Fruit fly (Drosophila melanogaster) whole organism, embryonic: ENCODE results near the gene CG4218.

Experiments used
- Ada2b ChIP-seq: fragments of 200-800 bp; sonication (Bioruptor generic); IDR thresholded peaks from 2 replicates; pipeline ENCODE4 v1.3.6; 2022; ENCODE audit warnings: missing biosample characterization, missing genetic modification characterization
- CG10209 ChIP-seq: fragments of 200-800 bp; sonication (Bioruptor generic); optimal IDR thresholded peaks from 3 replicates; lab custom pipeline; 2017; ENCODE audit warnings: missing biosample characterization, mild to moderate bottlenecking, missing genetic modification characterization, missing genetic modification reagents
- CG10654 ChIP-seq: fragments of 200-800 bp; sonication (Bioruptor generic); optimal IDR thresholded peaks from 2 replicates; lab custom pipeline; 2016; ENCODE audit warnings: missing biosample characterization, missing genetic modification characterization
- CG10959 ChIP-seq: fragments of 200-800 bp; sonication (Bioruptor generic); IDR thresholded peaks from 2 replicates; pipeline ENCODE4 v1.3.6; 2022; ENCODE audit warnings: missing biosample characterization, missing genetic modification characterization
- CG11398 ChIP-seq: fragments of 200-800 bp; sonication (Bioruptor generic); optimal IDR thresholded peaks from 2 replicates; lab custom pipeline; 2016; ENCODE audit warnings: missing biosample characterization, missing genetic modification characterization
- CG11696 ChIP-seq: fragments of 200-800 bp; sonication (Bioruptor generic); IDR thresholded peaks from 2 replicates; pipeline ENCODE4 v1.3.6; 2022; ENCODE audit warnings: missing biosample characterization, missing genetic modification characterization
- CG11723 ChIP-seq: fragments of 200-800 bp; sonication (Bioruptor generic); optimal IDR thresholded peaks from 2 replicates; lab custom pipeline; 2017; ENCODE audit warnings: missing biosample characterization, mild to moderate bottlenecking, missing genetic modification characterization
- CG13424 ChIP-seq: fragments of 200-800 bp; sonication (Bioruptor generic); optimal IDR thresholded peaks from 2 replicates; lab custom pipeline; 2019; ENCODE audit warnings: missing biosample characterization, mild to moderate bottlenecking, missing genetic modification characterization, moderate library complexity
- CG15011 ChIP-seq: fragments of 200-800 bp; sonication (Bioruptor generic); optimal IDR thresholded peaks from 3 replicates; lab custom pipeline; 2018; ENCODE audit warnings: missing biosample characterization, mild to moderate bottlenecking, missing genetic modification characterization
- CG1647 ChIP-seq: fragments of 200-800 bp; sonication (Bioruptor generic); optimal IDR thresholded peaks from 3 replicates; lab custom pipeline; 2016; ENCODE audit warnings: missing biosample characterization, missing genetic modification characterization
- CG17359 ChIP-seq: fragments of 200-800 bp; sonication (Bioruptor generic); optimal IDR thresholded peaks from 3 replicates; lab custom pipeline; 2018; ENCODE audit warnings: missing biosample characterization, mild to moderate bottlenecking, missing genetic modification characterization, moderate library complexity
- CG18599 ChIP-seq: fragments of 200-800 bp; sonication (Bioruptor generic); optimal IDR thresholded peaks from 3 replicates; lab custom pipeline; 2017; ENCODE audit warnings: missing biosample characterization, missing genetic modification characterization, mild to moderate bottlenecking, moderate library complexity, missing genetic modification reagents
- CG2120 ChIP-seq: fragments of 200-800 bp; sonication (Bioruptor generic); optimal IDR thresholded peaks from 3 replicates; lab custom pipeline; 2016; ENCODE audit warnings: missing biosample characterization, missing genetic modification characterization
- CG30020 ChIP-seq: fragments of 200-800 bp; optimal IDR thresholded peaks from 2 replicates; lab custom pipeline; 2019; ENCODE audit warnings: missing biosample characterization, mild to moderate bottlenecking, missing genetic modification characterization, moderate library complexity
- CG30431 ChIP-seq: fragments of 200-800 bp; sonication (Bioruptor generic); optimal IDR thresholded peaks from 2 replicates; lab custom pipeline; 2017; ENCODE audit warnings: missing biosample characterization, missing genetic modification characterization
- CG4360 ChIP-seq: fragments of 200-800 bp; sonication (Bioruptor generic); IDR thresholded peaks from 2 replicates; pipeline ENCODE4 v1.3.6; 2022; ENCODE audit warnings: missing biosample characterization, missing genetic modification characterization
- CG4820 ChIP-seq: fragments of 200-800 bp; sonication (Bioruptor generic); optimal IDR thresholded peaks from 3 replicates; lab custom pipeline; 2016; ENCODE audit warnings: missing biosample characterization, missing genetic modification characterization
- CG6272 ChIP-seq: fragments of 200-800 bp; sonication (Bioruptor generic); IDR thresholded peaks from 2 replicates; pipeline ENCODE4 v1.3.6; 2022; ENCODE audit warnings: missing biosample characterization, missing genetic modification characterization
- CG9876 ChIP-seq: fragments of 200-800 bp; sonication (Bioruptor generic); optimal IDR thresholded peaks from 2 replicates; lab custom pipeline; 2016; ENCODE audit warnings: missing biosample characterization, missing genetic modification characterization
- Doc3 ChIP-seq: fragments of 200-800 bp; sonication (Bioruptor generic); IDR thresholded peaks from 3 replicates; pipeline ENCODE4 v1.3.6; 2022; ENCODE audit warnings: missing biosample characterization, missing genetic modification characterization; ENCODE audit not compliant: partially characterized antibody
- H2.0 ChIP-seq: fragments of 200-800 bp; sonication (Bioruptor generic); IDR thresholded peaks from 2 replicates; pipeline ENCODE4 v1.3.6; 2022; ENCODE audit warnings: missing biosample characterization, missing genetic modification characterization
- HHEX ChIP-seq: fragments of 200-800 bp; sonication (Bioruptor generic); optimal IDR thresholded peaks from 3 replicates; lab custom pipeline; 2017; ENCODE audit warnings: missing biosample characterization, mild to moderate bottlenecking, missing genetic modification characterization, missing genetic modification reagents
- Hand ChIP-seq: fragments of 200-800 bp; sonication (Bioruptor generic); optimal IDR thresholded peaks from 2 replicates; lab custom pipeline; 2017; ENCODE audit warnings: mild to moderate bottlenecking, missing biosample characterization, missing genetic modification reagents, missing genetic modification characterization
- Lhr ChIP-seq: fragments of 200-800 bp; sonication (Bioruptor generic); optimal IDR thresholded peaks from 3 replicates; lab custom pipeline; 2017; ENCODE audit warnings: mild to moderate bottlenecking, missing biosample characterization, missing genetic modification reagents, missing genetic modification characterization
- MTF-1 ChIP-seq: fragments of 200-800 bp; sonication (Bioruptor generic); optimal IDR thresholded peaks from 2 replicates; lab custom pipeline; 2018; ENCODE audit warnings: missing biosample characterization, mild to moderate bottlenecking, missing genetic modification characterization, borderline replicate concordance
- Max ChIP-seq: fragments of 200-800 bp; sonication (Bioruptor generic); optimal IDR thresholded peaks from 2 replicates; lab custom pipeline; 2016; ENCODE audit warnings: missing biosample characterization, mild to moderate bottlenecking, missing genetic modification characterization
- Optix ChIP-seq: fragments of 200-800 bp; sonication (Bioruptor generic); IDR thresholded peaks from 3 replicates; pipeline ENCODE4 v1.3.6; 2022; ENCODE audit warnings: missing biosample characterization, missing genetic modification characterization
- Sin3A ChIP-seq: fragments of >200 bp; optimal IDR thresholded peaks from 2 replicates; lab custom pipeline; 2018
- Spps ChIP-seq: fragments of 200-800 bp; sonication (Bioruptor generic); optimal IDR thresholded peaks from 2 replicates; lab custom pipeline; 2018; ENCODE audit warnings: missing biosample characterization, mild to moderate bottlenecking, missing genetic modification characterization
- Sry-δ ChIP-seq: fragments of 200-800 bp; sonication (Bioruptor generic); optimal IDR thresholded peaks from 2 replicates; lab custom pipeline; 2016; ENCODE audit warnings: missing biosample characterization, missing genetic modification characterization
- aop ChIP-seq: fragments of 200-800 bp; sonication (Bioruptor generic); IDR thresholded peaks from 2 replicates; pipeline ENCODE4 v1.3.6; 2022; ENCODE audit warnings: missing biosample characterization, missing genetic modification characterization
- bsh ChIP-seq, 2 experiments: fragments of 200-800 bp; sonication (Bioruptor generic); optimal IDR thresholded peaks; 2 replicates each; lab custom pipeline; 2017 to 2018; ENCODE audit warnings: mild to moderate bottlenecking in 2 of 2, missing biosample characterization in 2 of 2, missing genetic modification characterization in 2 of 2, moderate library complexity in 1 of 2
- chinmo ChIP-seq: fragments of 200-800 bp; sonication (Bioruptor generic); IDR thresholded peaks from 4 replicates; pipeline ENCODE4 v1.3.6; 2022; ENCODE audit warnings: missing biosample characterization, missing genetic modification characterization; ENCODE audit not compliant: partially characterized antibody
- corto ChIP-seq: fragments of 200-800 bp; sonication (Bioruptor generic); optimal IDR thresholded peaks from 2 replicates; lab custom pipeline; 2016; ENCODE audit warnings: missing biosample characterization, mild to moderate bottlenecking, missing genetic modification characterization, moderate library complexity
- crc ChIP-seq: fragments of 200-800 bp; sonication (Bioruptor generic); optimal IDR thresholded peaks from 2 replicates; lab custom pipeline; 2016; ENCODE audit warnings: missing biosample characterization, missing genetic modification characterization
- danr ChIP-seq: fragments of 200-800 bp; sonication (Bioruptor generic); IDR thresholded peaks from 2 replicates; pipeline ENCODE4 v1.3.6; 2022; ENCODE audit warnings: missing biosample characterization, missing genetic modification characterization
- dmrt11E ChIP-seq: fragments of 200-800 bp; sonication (Bioruptor generic); optimal IDR thresholded peaks from 3 replicates; lab custom pipeline; 2018; ENCODE audit warnings: missing biosample characterization, mild to moderate bottlenecking, missing genetic modification characterization, moderate library complexity
- dpn ChIP-seq, 2 experiments: fragments of 200-800 bp; sonication (Bioruptor generic); optimal IDR thresholded peaks; 3 replicates each; lab custom pipeline; 2016; ENCODE audit warnings: missing biosample characterization in 2 of 2, missing genetic modification characterization in 2 of 2
- esg ChIP-seq: fragments of 200-800 bp; sonication (Bioruptor generic); conservative IDR thresholded peaks from 2 replicates; pipeline ENCODE4 v1.3.6; 2022; ENCODE audit warnings: missing biosample characterization, missing genetic modification characterization
- gem ChIP-seq: fragments of 200-800 bp; sonication (Bioruptor generic); optimal IDR thresholded peaks from 2 replicates; lab custom pipeline; 2019; ENCODE audit warnings: missing biosample characterization, mild to moderate bottlenecking, missing genetic modification characterization, moderate library complexity
- grn ChIP-seq: fragments of 200-800 bp; sonication (Bioruptor generic); optimal IDR thresholded peaks from 3 replicates; lab custom pipeline; 2017; ENCODE audit warnings: missing biosample characterization, missing genetic modification characterization
- gsb-n ChIP-seq: fragments of 200-800 bp; sonication (Bioruptor generic); optimal IDR thresholded peaks from 3 replicates; lab custom pipeline; 2018; ENCODE audit warnings: missing biosample characterization, mild to moderate bottlenecking, missing genetic modification characterization
- hbn ChIP-seq: fragments of 200-800 bp; sonication (Bioruptor generic); IDR thresholded peaks from 2 replicates; pipeline ENCODE4 v1.3.6; 2022; ENCODE audit warnings: missing biosample characterization, missing genetic modification characterization; ENCODE audit not compliant: partially characterized antibody
- mam ChIP-seq: fragments of 200-800 bp; sonication (Bioruptor generic); optimal IDR thresholded peaks from 3 replicates; lab custom pipeline; 2016; ENCODE audit warnings: missing biosample characterization, missing genetic modification characterization
- pum ChIP-seq: fragments of 200-800 bp; sonication (Bioruptor generic); optimal IDR thresholded peaks from 2 replicates; lab custom pipeline; 2016; ENCODE audit warnings: missing biosample characterization, missing genetic modification characterization
- pzg ChIP-seq: fragments of 200-800 bp; sonication (Bioruptor generic); optimal IDR thresholded peaks from 3 replicates; lab custom pipeline; 2018; ENCODE audit warnings: missing biosample characterization, mild to moderate bottlenecking, missing genetic modification characterization, moderate library complexity
- sens ChIP-seq: fragments of 200-800 bp; sonication (Bioruptor generic); peaks from one replicate; lab custom pipeline; 2016; ENCODE audit warnings: missing biosample characterization, missing genetic modification characterization
- slou ChIP-seq: fragments of 200-800 bp; sonication (Bioruptor generic); optimal IDR thresholded peaks from 3 replicates; lab custom pipeline; 2016; ENCODE audit warnings: missing biosample characterization, missing genetic modification characterization
- sna ChIP-seq: fragments of 200-800 bp; sonication (Bioruptor generic); IDR thresholded peaks from 2 replicates; pipeline ENCODE4 v1.3.6; 2022; ENCODE audit warnings: missing biosample characterization, missing genetic modification characterization; ENCODE audit not compliant: partially characterized antibody
- sqz ChIP-seq: fragments of 200-800 bp; sonication (Bioruptor generic); optimal IDR thresholded peaks from 3 replicates; lab custom pipeline; 2018; ENCODE audit warnings: missing biosample characterization, mild to moderate bottlenecking, missing genetic modification characterization
- usp ChIP-seq: fragments of >200 bp; optimal IDR thresholded peaks from 2 replicates; lab custom pipeline; 2017; ENCODE audit warnings: missing biosample characterization, missing genetic modification characterization

CG4218 gene

DNA sequence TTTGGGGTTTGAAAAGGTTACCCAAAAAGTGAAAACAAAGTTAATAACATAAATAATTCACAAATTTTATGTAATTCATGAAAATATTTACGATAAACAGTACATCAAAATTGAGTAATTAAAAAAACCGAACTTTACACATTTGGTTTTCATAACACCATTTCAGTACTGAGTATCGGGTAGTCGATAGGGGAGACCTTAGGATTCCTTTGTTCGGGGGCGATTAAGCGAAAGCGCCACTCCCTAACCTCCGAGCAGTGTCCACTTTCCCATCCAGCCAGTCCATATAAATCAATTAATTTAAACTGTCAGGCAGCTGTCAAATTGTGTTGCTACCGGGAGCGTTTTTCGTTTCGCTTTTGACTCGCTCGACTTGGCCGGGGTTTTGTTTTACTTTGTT, 13.4 kb upstream of the CG4218 start (continued):
- TF ChIP-seq pum (GFP tag; lab: Kevin White, UChicago): peak; percentile 12
- TF ChIP-seq gem: peak; percentile 71
- peak; percentile 96 for TF ChIP-seq sens (GFP tag; lab: Kevin White, UChicago)
- no peak for TF ChIP-seq Sin3A (lab: Kevin White, UChicago)
- no peak for TF ChIP-seq mam
- TF ChIP-seq Hand (GFP tag; lab: Kevin White, UChicago): no peak
- no peak for TF ChIP-seq sna (GFP tag; lab: Robert Waterston, UW)
- TF ChIP-seq bsh (GFP tag; optimal IDR thresholded peaks at IDR 0.05; lab: Kevin White, UChicago): peak in 1 of 2 experiments; percentile 79
- no peak for TF ChIP-seq pzg
- no peak for TF ChIP-seq Ada2b
- peak; percentile 48 for TF ChIP-seq Spps
- TF ChIP-seq esg: no peak; the same call in 1 of the 2 replicates
- TF ChIP-seq CG17359 (tag; lab: Kevin White, UChicago): peak; percentile 50
- no peak for TF ChIP-seq CG30020
- TF ChIP-seq CG13424: peak; percentile 50
- no peak for TF ChIP-seq danr (GFP tag; lab: Robert Waterston, UW)
- TF ChIP-seq CG1647: no peak
- peak; percentile 9 for TF ChIP-seq HHEX (GFP tag; lab: Kevin White, UChicago)
- peak; percentile 44 for TF ChIP-seq sqz
- peak; percentile 55 for TF ChIP-seq CG4820 (GFP tag; lab: Kevin White, UChicago)
- TF ChIP-seq MTF-1: no peak
- TF ChIP-seq CG18599: peak; percentile 12
- TF ChIP-seq CG10209 (GFP tag; lab: Kevin White, UChicago): peak; percentile 41
- TF ChIP-seq grn (GFP tag; lab: Kevin White, UChicago): peak; percentile 10
- TF ChIP-seq crc (GFP tag; lab: Kevin White, UChicago): no peak
- no peak for TF ChIP-seq hbn (GFP tag; lab: Robert Waterston, UW)
- peak; percentile 74 for TF ChIP-seq dmrt11E
- no peak for TF ChIP-seq CG11723 (GFP tag; lab: Kevin White, UChicago)
- no peak for TF ChIP-seq H2.0 (GFP tag; lab: Robert Waterston, UW)
- TF ChIP-seq CG4360 (GFP tag; lab: Robert Waterston, UW): no peak
- TF ChIP-seq CG10654 (GFP tag; lab: Kevin White, UChicago): no peak
- no peak for TF ChIP-seq CG2120
- peak; percentile 62 for TF ChIP-seq gsb-n
- TF ChIP-seq dpn (GFP tag; optimal IDR thresholded peaks at IDR 0.05; lab: Kevin White, UChicago): peak in 1 of 2 experiments; percentile 32
- no peak for TF ChIP-seq CG11398 (GFP tag; lab: Kevin White, UChicago)
- no peak for TF ChIP-seq usp (GFP tag; lab: Kevin White, UChicago)
- no peak for TF ChIP-seq slou (GFP tag; lab: Kevin White, UChicago)
- TF ChIP-seq Max (GFP tag; lab: Kevin White, UChicago): peak; percentile 3
- no peak for TF ChIP-seq Doc3
- no peak for TF ChIP-seq CG15011 (GFP tag; lab: Kevin White, UChicago)
- TF ChIP-seq aop (GFP tag; lab: Robert Waterston, UW): no peak
- no peak for TF ChIP-seq CG6272
- no peak for TF ChIP-seq Sry-δ
- TF ChIP-seq CG11696 (GFP tag; lab: Robert Waterston, UW): peak; percentile 40; the same call in 1 of the 2 replicates
- no peak for TF ChIP-seq Optix (GFP tag; lab: Robert Waterston, UW)
- no peak for TF ChIP-seq corto (GFP tag; lab: Kevin White, UChicago)
- no peak for TF ChIP-seq Lhr (GFP tag; lab: Kevin White, UChicago)
- no peak for TF ChIP-seq CG9876 (GFP tag; lab: Kevin White, UChicago)
- peak; percentile 56 for TF ChIP-seq CG10959
- TF ChIP-seq chinmo (GFP tag; lab: Robert Waterston, UW): no peak
- TF ChIP-seq CG30431 (GFP tag; lab: Kevin White, UChicago): peak; percentile 27
